Worm (Caenorhabditis elegans) whole organism, L4/young adult: ENCODE data around the gene F08B12.11.

Experiments used
- W03F9.2 ChIP-seq: fragments of 150-350 bp; optimal IDR thresholded peaks from 2 replicates; lab custom pipeline; 2014; ENCODE audit warnings: missing biosample characterization, missing genetic modification characterization
- dao-5 ChIP-seq: sonication (generic microtip); optimal IDR thresholded peaks from 2 replicates; lab custom pipeline; 2016; ENCODE audit warnings: missing genotype, missing genetic modification characterization, moderate library complexity, missing compliant biosample characterization
- him-1 ChIP-seq: sonication (generic microtip); optimal IDR thresholded peaks from 2 replicates; lab custom pipeline; 2016; ENCODE audit warnings: missing genotype, missing genetic modification reagents, missing genetic modification characterization, missing compliant biosample characterization

The F08B12.11 gene

ce11 chrX:11384534-11385441, at the start of gene F08B12.11, which contains the start of gene prmn-1:
F08B12.11 (plus strand) TSS chrX:11385054.
prmn-1 (plus strand) TSS chrX:11385084.
- TF ChIP-seq dao-5 (tag; lab: Kevin White, UChicago): no peak

DNA sequence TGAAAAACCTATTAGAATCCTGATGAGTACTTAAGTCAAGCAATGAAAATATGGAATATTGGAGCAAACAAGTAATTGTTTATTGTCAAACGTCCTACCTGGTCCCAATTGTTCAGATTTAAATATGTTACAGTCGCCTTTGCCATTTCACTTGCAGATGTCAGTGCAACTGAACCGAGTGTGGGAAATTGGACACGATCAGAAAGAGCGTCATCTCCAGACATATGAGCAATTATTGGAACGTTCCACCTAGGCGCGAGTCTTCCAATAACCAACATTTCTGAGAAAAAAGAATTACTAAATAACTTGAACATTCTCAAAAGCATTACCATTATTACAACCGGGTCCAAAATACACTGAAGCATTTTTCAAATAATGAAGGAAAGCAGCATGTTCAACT, 47.8 kb upstream of the F08B12.11 start:
- no peak for TF ChIP-seq W03F9.2 (tag; lab: Kevin White, UChicago)
- no peak for TF ChIP-seq him-1 (tag; lab: Kevin White, UChicago)
- no peak for TF ChIP-seq dao-5 (tag; lab: Kevin White, UChicago)

ce11 chrX:11337783-11338182, 47.1 kb upstream of the F08B12.11 start, which contains the start of gene gcy-9:
gcy-9 (minus strand) TSS chrX:11337883.
- TF ChIP-seq him-1 (tag; lab: Kevin White, UChicago): no peak
- TF ChIP-seq W03F9.2 (tag; lab: Kevin White, UChicago): no peak

DNA sequence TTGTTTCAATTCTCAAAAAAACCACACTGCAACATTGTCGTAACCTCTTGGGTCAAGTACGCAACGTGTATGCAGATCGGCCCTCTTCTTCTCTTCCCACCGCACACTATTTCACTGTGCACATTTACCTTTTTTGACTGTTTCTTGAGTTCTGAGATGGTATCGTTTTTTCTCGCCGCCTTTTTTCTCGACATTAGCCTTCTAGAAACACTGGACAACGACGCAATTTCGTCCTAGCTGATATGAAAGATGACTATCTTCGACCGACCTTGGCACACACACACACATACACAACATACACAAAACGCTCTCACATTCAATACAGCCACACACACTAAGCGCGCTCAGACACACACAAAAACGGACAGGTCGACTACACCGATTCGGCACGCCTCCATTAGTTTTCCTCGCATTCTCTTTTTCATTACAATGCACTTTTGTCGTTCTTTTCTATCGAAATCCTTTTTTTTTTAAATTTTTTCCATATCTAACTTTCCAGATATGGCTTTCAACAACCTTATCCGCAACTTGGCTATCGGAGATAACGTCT, 45.4 kb upstream of the F08B12.11 start, which contains the start of gene aco-1:
aco-1 (plus strand) TSS at position 500 of the 550 bp plus-strand sequence.
- TF ChIP-seq W03F9.2 (tag; lab: Kevin White, UChicago) (peak; percentile 48), dao-5 (tag; lab: Kevin White, UChicago) (no peak), him-1 (tag; lab: Kevin White, UChicago) (no peak)

DNA sequence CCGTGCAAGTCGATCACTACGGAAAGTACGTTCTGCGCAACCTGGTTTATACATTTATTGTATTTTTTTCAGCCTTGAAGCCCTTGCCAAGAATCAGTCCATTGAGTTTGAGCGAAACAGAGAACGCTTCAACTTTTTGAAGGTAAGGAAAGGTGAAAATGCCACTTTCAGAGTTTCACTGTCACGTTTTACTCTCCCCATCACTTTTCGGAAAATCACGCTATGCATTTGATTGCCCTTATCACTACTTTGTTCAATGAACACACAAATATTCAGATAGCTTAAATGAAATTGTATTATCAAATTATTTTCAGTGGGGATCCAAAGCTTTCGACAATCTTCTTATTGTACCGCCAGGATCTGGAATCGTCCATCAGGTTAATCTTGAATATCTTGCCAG, 44.4 kb upstream of the F08B12.11 start:
- TF ChIP-seq W03F9.2 (tag; lab: Kevin White, UChicago) (no peak), him-1 (tag; lab: Kevin White, UChicago) (no peak), dao-5 (tag; lab: Kevin White, UChicago) (no peak)

- TF ChIP-seq W03F9.2 (tag; lab: Kevin White, UChicago) (no peak), him-1 (tag; lab: Kevin White, UChicago) (no peak), dao-5 (tag; lab: Kevin White, UChicago) (no peak)
These were observed 40.0 kb upstream of the F08B12.11 start for ce11 chrX:11344899-11345298.

DNA sequence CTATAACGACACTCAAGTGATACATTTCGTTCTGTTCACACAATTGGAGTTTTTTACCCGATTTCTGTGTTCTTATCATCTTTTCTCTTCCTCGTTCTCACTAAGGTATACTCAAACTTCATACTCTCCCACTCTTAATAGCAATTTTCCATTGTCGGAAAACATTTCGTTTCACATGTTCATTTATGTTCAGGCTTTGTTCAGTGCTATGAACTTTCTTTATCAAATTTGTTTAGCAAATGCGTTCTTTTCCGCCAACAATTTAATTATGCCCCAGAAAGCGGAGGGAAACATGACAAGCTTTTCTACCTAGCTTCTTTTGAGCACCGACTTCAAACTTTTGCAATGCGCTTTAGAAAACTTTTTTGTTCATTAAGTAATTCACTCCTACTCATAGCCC, 39.4 kb upstream of the F08B12.11 start:
- TF ChIP-seq W03F9.2 (tag; lab: Kevin White, UChicago): no peak
- TF ChIP-seq dao-5 (tag; lab: Kevin White, UChicago): no peak
- TF ChIP-seq him-1 (tag; lab: Kevin White, UChicago): no peak

DNA sequence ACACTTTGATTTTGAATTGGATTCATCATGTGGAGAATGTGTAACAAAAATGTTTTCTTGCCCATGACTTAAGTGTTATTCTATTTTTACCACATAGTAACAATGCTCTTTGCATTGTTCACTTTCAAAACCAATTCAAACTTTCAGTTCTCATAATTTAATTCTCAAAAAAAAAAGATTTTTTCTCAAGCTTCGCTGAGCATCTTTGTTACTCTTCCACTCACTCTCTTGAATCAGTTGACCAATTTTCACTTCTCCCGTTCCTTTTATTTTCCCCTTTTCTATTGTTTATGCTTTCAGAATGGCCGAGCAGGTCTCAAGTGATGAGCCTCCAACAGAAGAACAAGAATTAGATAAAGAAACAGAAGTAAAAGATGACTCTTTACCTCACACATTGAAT, 38.7 kb upstream of the F08B12.11 start, which contains the start of gene oct-2:
oct-2 (plus strand) TSS at position 301 of the 400 bp plus-strand sequence.
- TF ChIP-seq him-1 (tag; lab: Kevin White, UChicago) (no peak), W03F9.2 (tag; lab: Kevin White, UChicago) (no peak), dao-5 (tag; lab: Kevin White, UChicago) (no peak)

DNA sequence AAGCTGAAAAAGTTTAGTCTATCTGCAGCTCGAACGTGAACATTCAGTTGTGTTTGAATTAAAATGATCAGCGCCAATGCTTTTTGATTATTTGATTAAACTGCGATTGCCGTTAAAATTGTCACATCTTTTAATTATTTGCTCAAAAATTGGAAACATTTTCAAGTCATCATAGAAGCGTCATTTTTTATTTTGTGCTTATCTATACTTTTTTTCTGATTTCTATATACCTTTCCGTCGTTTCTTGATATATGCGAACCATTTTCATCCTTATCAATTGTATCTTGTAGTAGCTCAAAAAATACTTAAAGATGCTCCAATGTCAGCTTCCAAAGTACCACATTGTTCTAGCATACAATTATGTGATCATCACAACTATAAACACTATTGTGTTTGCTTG, 33.6 kb upstream of the F08B12.11 start:
- TF ChIP-seq him-1 (tag; lab: Kevin White, UChicago) (no peak), W03F9.2 (tag; lab: Kevin White, UChicago) (no peak), dao-5 (tag; lab: Kevin White, UChicago) (no peak)

- TF ChIP-seq him-1 (tag; lab: Kevin White, UChicago): no peak
- TF ChIP-seq dao-5 (tag; lab: Kevin White, UChicago): no peak
- TF ChIP-seq W03F9.2 (tag; lab: Kevin White, UChicago): no peak
These were observed 33.0 kb upstream of the F08B12.11 start, which contains the start of gene pgp-3 for ce11 chrX:11351856-11352255. pgp-3 (plus strand) TSS chrX:11352156.

ce11 chrX:11355856-11356255, 29.0 kb upstream of the F08B12.11 start:
- TF ChIP-seq dao-5 (tag; lab: Kevin White, UChicago) (no peak), W03F9.2 (tag; lab: Kevin White, UChicago) (no peak), him-1 (tag; lab: Kevin White, UChicago) (no peak)

DNA sequence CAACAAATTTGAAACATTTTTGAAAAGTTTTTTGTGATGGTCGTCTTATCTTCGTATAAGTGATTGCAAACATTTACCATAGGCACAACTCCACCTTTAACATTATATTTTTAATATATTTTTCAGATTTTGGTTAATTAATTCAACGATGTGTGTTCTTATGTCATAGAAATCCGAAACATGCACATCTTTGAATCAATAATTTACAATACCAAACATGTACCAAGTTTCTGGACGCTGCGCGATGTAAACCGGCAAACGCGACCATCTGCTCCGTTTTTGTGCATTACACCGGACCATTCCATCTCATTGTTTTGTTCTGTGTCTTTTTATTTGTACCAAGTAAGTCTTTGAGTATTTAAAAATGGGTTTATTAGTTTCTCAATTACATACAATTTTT, 27.3 kb upstream of the F08B12.11 start, which contains the start of gene pgp-4:
pgp-4 (plus strand) TSS at position 301 of the 400 bp plus-strand sequence.
- TF ChIP-seq him-1 (tag; lab: Kevin White, UChicago): no peak

ce11 chrX:11364914-11365313, 19.9 kb upstream of the F08B12.11 start:
- TF ChIP-seq dao-5 (tag; lab: Kevin White, UChicago): no peak
- TF ChIP-seq him-1 (tag; lab: Kevin White, UChicago): no peak
- TF ChIP-seq W03F9.2 (tag; lab: Kevin White, UChicago): no peak
